Fruit fly (Drosophila melanogaster) ovary, adult (tissue): ENCODE results near the gene CG31789.

Source experiments
- CG17801 ChIP-seq: fragments of 200-800 bp; optimal IDR thresholded peaks from 2 replicates; lab custom pipeline; 2019; ENCODE audit warnings: missing biosample characterization, mild to moderate bottlenecking, missing genetic modification characterization, moderate library complexity; ENCODE audit not compliant: partially characterized antibody

CG31789 gene

dm6 chr2L:18605549-18605948 lies at the start of gene CG31789:
TSS of gene CG31789 (plus strand) at chr2L:18605928.
- TF ChIP-seq CG17801 = no peak

dm6 chr2L:18556384-18556783 lies 49.3 kb upstream of the CG31789 start:
- no peak for TF ChIP-seq CG17801

DNA sequence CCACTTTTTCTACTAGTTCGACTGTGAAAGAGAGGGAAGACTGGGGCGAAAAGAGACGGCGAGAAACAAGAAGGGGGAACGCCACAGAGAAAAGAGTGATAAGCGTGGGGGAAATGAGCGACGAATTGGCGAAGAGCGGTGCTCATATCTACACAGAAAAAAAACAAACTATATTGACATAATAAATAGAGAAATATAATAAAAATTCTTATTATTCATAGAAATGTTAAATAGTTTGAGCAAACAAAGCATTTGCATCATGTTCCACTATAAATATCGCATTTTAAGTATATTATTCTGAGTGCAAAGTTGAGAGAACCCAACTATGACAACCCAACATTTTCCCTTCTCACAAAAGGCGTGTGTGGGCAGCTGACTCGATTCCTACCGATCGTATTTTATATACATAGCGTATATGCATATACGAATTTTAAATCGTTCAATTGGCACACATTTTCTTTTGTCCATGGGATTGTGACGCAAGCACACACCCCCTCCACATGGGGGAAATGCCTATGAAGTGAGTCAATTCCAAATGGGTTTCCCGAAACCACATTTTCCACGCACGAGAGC lies 47.7 kb upstream of the CG31789 start:
- TF ChIP-seq CG17801 = no peak

DNA sequence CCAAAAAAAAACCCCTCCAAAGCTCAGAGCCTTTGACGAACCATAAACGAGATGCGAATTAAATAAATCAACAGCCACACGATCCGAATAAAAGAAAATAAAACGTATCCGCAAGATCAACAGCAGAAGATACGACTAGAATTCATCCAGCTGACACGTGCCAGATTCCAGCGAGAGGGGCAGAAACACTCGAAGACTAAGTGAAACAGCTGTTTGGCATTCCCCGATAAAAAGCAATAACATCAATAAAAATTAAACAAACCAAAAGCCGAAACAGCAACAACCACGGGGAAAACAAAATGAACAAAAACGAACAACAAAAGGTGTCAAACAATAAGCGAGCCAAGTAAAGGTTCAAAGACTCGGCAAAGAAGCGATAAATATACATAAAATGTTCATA lies 46.6 kb upstream of the CG31789 start:
- no peak for TF ChIP-seq CG17801

DNA sequence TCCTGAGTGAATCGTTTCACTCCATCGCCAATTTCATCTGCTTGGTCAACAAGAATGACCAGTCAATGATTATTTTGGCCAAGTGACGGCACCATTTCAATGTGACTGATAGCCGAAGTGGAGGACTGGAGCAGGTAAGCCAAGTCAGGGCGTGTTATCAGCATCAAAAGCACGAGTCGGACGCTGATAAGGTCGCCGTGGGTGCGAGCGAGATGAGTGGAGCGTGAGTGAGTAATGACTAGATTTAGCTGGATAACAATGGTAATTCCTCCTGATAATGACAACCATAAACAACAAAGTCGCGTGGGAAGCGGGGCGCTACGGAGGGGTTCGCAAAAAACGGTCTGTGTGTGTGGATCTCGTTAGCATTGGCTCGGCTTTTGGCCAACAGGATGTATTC lies 44.7 kb upstream of the CG31789 start:
- TF ChIP-seq CG17801 = no peak

DNA sequence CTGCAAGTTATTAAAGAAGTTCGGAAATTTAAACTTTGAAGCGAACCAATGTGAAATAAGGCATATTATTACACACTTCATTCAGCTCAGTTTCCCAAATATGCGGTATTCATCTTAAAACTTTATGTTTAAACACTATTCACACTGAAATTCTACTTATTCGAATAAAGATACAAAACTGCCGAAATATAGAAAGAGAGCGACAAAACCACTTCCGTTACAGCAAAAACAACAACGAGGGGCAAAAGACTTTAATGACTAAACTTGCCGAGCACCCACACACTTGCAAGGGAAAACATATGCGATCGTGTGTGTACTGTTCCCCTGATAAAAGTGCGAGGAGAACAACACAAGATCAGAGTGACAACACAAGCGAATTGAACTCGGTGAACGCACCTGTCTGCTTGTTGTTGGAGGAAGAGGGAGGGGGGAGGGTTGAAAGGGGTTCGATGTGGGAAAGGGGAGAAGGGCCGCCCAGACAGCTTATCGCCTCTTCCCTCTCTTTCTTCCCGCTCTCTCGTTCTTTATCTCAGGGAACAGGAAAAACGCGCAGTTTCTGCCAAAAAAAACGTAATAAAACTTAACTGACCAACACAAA lies 44.1 kb upstream of the CG31789 start:
- TF ChIP-seq CG17801 = no peak

- no peak for TF ChIP-seq CG17801
Observed at dm6 chr2L:18562573-18562972, 43.2 kb upstream of the CG31789 start.

dm6 chr2L:18563020-18563546 lies 42.6 kb upstream of the CG31789 start:
- peak; percentile 88 for TF ChIP-seq CG17801

dm6 chr2L:18563991-18564390 lies 41.7 kb upstream of the CG31789 start:
- TF ChIP-seq CG17801 = no peak

dm6 chr2L:18564417-18564816 lies 41.3 kb upstream of the CG31789 start:
- no peak for TF ChIP-seq CG17801

- TF ChIP-seq CG17801 = no peak
Observed at dm6 chr2L:18566235-18567158, 39.2 kb upstream of the CG31789 start.

dm6 chr2L:18567563-18567962 lies 38.2 kb upstream of the CG31789 start:
- no peak for TF ChIP-seq CG17801

dm6 chr2L:18568715-18569114 lies 37.0 kb upstream of the CG31789 start:
- TF ChIP-seq CG17801 = no peak

- TF ChIP-seq CG17801 = peak; percentile 41
Observed at dm6 chr2L:18571724-18572427, 33.9 kb upstream of the CG31789 start.

DNA sequence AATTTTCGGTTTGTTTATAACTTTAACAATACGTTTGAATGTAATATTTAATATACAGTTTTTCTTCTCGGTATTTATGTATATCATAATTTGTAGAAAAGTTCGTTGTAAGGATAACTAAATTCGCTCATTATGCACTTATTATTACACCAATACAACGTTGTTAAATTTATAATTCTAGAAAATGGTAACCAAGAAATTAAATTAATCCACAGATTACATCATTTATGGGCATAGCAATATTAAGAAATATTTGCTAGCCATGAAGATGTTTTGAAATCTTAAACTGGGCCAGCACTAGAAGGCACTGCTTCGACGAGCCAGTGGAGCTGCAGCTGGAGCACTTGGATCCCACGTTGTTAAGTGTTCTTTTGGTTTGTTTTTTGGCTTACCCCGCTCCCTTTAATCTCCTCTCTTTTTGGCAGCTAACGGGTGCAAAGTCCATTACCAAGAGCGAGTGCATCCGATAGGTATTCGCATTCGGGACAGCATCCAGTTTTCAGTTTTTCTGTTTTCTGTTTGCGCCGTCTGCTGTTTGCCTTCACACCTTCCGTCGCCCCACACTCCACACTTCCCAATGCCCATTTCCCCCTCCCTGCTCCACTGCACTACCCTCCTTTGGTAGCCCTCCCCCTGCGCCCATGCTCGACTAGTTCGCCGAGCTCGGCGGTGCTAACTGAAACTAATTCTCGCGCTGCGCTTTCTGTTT lies 33.1 kb upstream of the CG31789 start:
- no peak for TF ChIP-seq CG17801

dm6 chr2L:18576250-18576649 lies 29.5 kb upstream of the CG31789 start:
- no peak for TF ChIP-seq CG17801
